Fruit fly (Drosophila melanogaster): ENCODE measurements around the gene CG34426.

CG34426 gene

dm6 chr3L:8813484-8813883 lies 11.2 kb downstream of the CG34426 start:
- TF ChIP-seq Abd-B (GFP tag; optimal IDR thresholded peaks at IDR 0.05) (no peak), ey (GFP tag; optimal IDR thresholded peaks at IDR 0.05) (peak; percentile 12), usp (GFP tag; optimal IDR thresholded peaks at IDR 0.05) (no peak)

DNA sequence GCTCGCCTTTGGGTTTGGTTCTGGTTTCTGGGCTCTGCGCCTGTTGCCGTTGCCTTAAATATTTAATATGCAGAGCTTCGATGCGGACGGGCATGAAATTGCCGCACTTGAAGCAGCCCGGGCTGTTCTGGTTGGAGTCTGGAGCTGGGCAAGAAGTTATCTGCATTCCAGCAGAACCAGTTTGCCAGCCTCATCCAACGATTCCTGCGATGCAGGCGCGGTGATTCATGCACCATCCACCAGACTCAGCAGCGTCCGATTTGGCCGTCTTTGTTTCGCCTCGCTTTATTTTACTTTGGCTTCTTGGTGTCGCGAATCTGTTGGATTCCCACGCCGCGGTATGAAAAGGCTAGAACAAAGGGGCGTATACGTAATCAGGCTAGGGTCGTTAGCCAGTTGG lies 17.2 kb downstream of the CG34426 start:
- no peak for TF ChIP-seq Sp1 (GFP tag; optimal IDR thresholded peaks at IDR 0.05)
- no peak for TF ChIP-seq foxo (GFP tag; optimal IDR thresholded peaks at IDR 0.05)
- TF ChIP-seq psq (GFP tag; optimal IDR thresholded peaks at IDR 0.05), result peak; percentile 9
- peak; percentile 60 for TF ChIP-seq Jra (GFP tag; optimal IDR thresholded peaks at IDR 0.05)
- TF ChIP-seq Dif (GFP tag; optimal IDR thresholded peaks at IDR 0.05; ENCODE audit: partially characterized antibody), result peak; percentile 34

dm6 chr3L:8821708-8822660 lies 19.7 kb downstream of the CG34426 start:
- TF ChIP-seq Mio (GFP tag; optimal IDR thresholded peaks at IDR 0.05), result peak; percentile 6
- no peak for TF ChIP-seq Abd-B (GFP tag; optimal IDR thresholded peaks at IDR 0.05)
- TF ChIP-seq brk (GFP tag; optimal IDR thresholded peaks at IDR 0.05), result peak; percentile 87
- peak; percentile 12 for TF ChIP-seq CrebA (GFP tag; optimal IDR thresholded peaks at IDR 0.05; ENCODE audit: borderline replicate concordance)
- no peak for TF ChIP-seq Myc (optimal IDR thresholded peaks at IDR 0.05)
- peak; percentile 83 for TF ChIP-seq woc (GFP tag; optimal IDR thresholded peaks at IDR 0.05)
- TF ChIP-seq tai (GFP tag; optimal IDR thresholded peaks at IDR 0.05), result peak; percentile 65
- TF ChIP-seq dmrt93B (GFP tag; optimal IDR thresholded peaks at IDR 0.05), result peak; percentile 48
- TF ChIP-seq Jra (GFP tag; optimal IDR thresholded peaks at IDR 0.05), result peak; percentile 53
- TF ChIP-seq Dfd (GFP tag; optimal IDR thresholded peaks at IDR 0.05), result no peak
- TF ChIP-seq CG9705 (GFP tag; optimal IDR thresholded peaks at IDR 0.05), result peak; percentile 67
- TF ChIP-seq usp (GFP tag; optimal IDR thresholded peaks at IDR 0.05), result no peak
- no peak for TF ChIP-seq pan (optimal IDR thresholded peaks at IDR 0.05)
- peak; percentile 67 to 88 for TF ChIP-seq foxo (GFP tag; optimal IDR thresholded peaks at IDR 0.05)
- no peak for TF ChIP-seq jim (GFP tag; optimal IDR thresholded peaks at IDR 0.05)
- peak; percentile 88 for TF ChIP-seq HLH106 (tag; optimal IDR thresholded peaks at IDR 0.05)
- TF ChIP-seq ey (GFP tag; optimal IDR thresholded peaks at IDR 0.05), result peak; percentile 87
- peak; percentile 80 for TF ChIP-seq CG32264 (GFP tag; optimal IDR thresholded peaks at IDR 0.05)
- no peak for TF ChIP-seq Vsx2 (GFP tag; optimal IDR thresholded peaks at IDR 0.05; ENCODE audit: partially characterized antibody)
- TF ChIP-seq sv (GFP tag; optimal IDR thresholded peaks at IDR 0.05), result no peak
- TF ChIP-seq N (GFP tag; optimal IDR thresholded peaks at IDR 0.05), result no peak
- TF ChIP-seq Rel (GFP tag; optimal IDR thresholded peaks at IDR 0.05), result peak; percentile 14
- TF ChIP-seq Rel (tag; optimal IDR thresholded peaks at IDR 0.05), result peak; percentile 74
- no peak for TF ChIP-seq Hr78 (GFP tag; optimal IDR thresholded peaks at IDR 0.05)
- peak; percentile 72 for TF ChIP-seq sage (GFP tag; optimal IDR thresholded peaks at IDR 0.05)
- TF ChIP-seq lola (GFP tag; optimal IDR thresholded peaks at IDR 0.05), result no peak
- no peak for TF ChIP-seq dsf (GFP tag; optimal IDR thresholded peaks at IDR 0.05; ENCODE audit: borderline replicate concordance)
- no peak for TF ChIP-seq dl (GFP tag; optimal IDR thresholded peaks at IDR 0.05; ENCODE audit: insufficient read depth in 1 of 2, partially characterized antibody in 2 of 2)
- TF ChIP-seq psq (GFP tag; optimal IDR thresholded peaks at IDR 0.05), result peak; percentile 67
- peak; percentile 93 for TF ChIP-seq fru (GFP tag; optimal IDR thresholded peaks at IDR 0.05)
- peak; percentile 88 for TF ChIP-seq Hnf4 (GFP tag; optimal IDR thresholded peaks at IDR 0.05)
- no peak for TF ChIP-seq GATAd (GFP tag; optimal IDR thresholded peaks at IDR 0.05)
- TF ChIP-seq br (GFP tag; optimal IDR thresholded peaks at IDR 0.05), result peak; percentile 92
- peak; percentile 82 for TF ChIP-seq Sp1 (GFP tag; optimal IDR thresholded peaks at IDR 0.05)
- peak; percentile 85 for TF ChIP-seq OdsH (GFP tag; optimal IDR thresholded peaks at IDR 0.05)
- TF ChIP-seq Hr83 (GFP tag; optimal IDR thresholded peaks at IDR 0.05; ENCODE audit: poor library complexity, severe bottlenecking), result no peak
- peak; percentile 93 for TF ChIP-seq h (GFP tag; optimal IDR thresholded peaks at IDR 0.05)
- peak; percentile 16 for TF ChIP-seq Dif (GFP tag; optimal IDR thresholded peaks at IDR 0.05; ENCODE audit: partially characterized antibody)
- peak; percentile 89 for TF ChIP-seq rgr (GFP tag; optimal IDR thresholded peaks at IDR 0.05)

All from whole organism, wandering third instar larva.